Worm (Caenorhabditis elegans) whole organism, late embryonic: ENCODE results near the gene srv-3.

ENCODE experiments used
- ama-1 ChIP-seq: fragments of 150-350 bp; optimal IDR thresholded peaks from 2 replicates; lab custom pipeline; 2014
- npax-4 ChIP-seq: sonication (generic microtip); optimal IDR thresholded peaks from 2 replicates; lab custom pipeline; 2016; ENCODE audit warnings: missing genetic modification characterization, missing compliant biosample characterization
- ztf-16 ChIP-seq: sonication (generic microtip); optimal IDR thresholded peaks from 2 replicates; lab custom pipeline; 2017; ENCODE audit warnings: missing genetic modification characterization, missing compliant biosample characterization

DNA sequence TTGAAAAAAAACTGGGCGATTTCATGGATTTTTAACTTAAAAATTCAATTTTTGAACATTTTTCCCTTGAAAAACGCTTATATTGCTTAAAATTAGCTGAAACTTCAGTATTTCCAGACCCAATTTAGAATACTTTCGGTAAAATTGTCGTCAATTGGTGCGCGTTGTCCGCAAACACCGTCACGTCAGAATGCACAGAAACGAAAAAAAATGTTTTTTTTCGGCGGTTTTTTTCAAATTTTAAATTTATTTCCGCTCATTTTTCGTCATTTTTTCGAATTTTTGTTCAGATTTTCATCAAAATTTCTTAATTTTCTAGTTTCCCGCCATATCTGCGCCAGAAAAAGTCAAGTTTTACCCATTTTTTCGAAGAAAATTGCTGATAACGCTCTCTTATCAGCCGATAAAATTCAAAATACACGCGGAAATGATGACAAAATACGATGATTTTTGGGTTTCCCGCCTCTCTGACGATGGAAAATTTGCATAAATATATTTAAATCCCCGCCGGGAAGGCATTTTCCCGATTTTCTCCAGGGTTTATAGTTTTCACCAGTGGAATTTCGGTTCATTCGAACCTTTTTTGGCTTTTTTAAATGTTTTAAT lies 35.3 kb downstream of the srv-3 start:
- TF ChIP-seq npax-4 (tag; lab: Kevin White, UChicago) (no peak), ztf-16 (tag; lab: Kevin White, UChicago) (no peak), ama-1 (lab: Kevin White, UChicago) (no peak)
